Fruit fly (Drosophila melanogaster) whole organism, embryonic: Measurements from ENCODE around the gene CG13033.

Experiments
- Ada2b ChIP-seq: fragments of 200-800 bp; sonication (Bioruptor generic); IDR thresholded peaks from 2 replicates; pipeline ENCODE4 v1.3.6; 2022; ENCODE audit warnings: missing biosample characterization, missing genetic modification characterization
- Awh ChIP-seq: fragments of 200-800 bp; sonication (Bioruptor generic); IDR thresholded peaks from 2 replicates; pipeline ENCODE4, ENCODE4 v1.3.6; 2022; ENCODE audit warnings: missing biosample characterization, missing genetic modification characterization
- CG10209 ChIP-seq: fragments of 200-800 bp; sonication (Bioruptor generic); optimal IDR thresholded peaks from 3 replicates; lab custom pipeline; 2017; ENCODE audit warnings: missing biosample characterization, mild to moderate bottlenecking, missing genetic modification characterization, missing genetic modification reagents
- CG10321 ChIP-seq: fragments of 200-800 bp; sonication (Bioruptor generic); IDR thresholded peaks from 2 replicates; pipeline ENCODE4 v1.3.6; 2022; ENCODE audit warnings: missing biosample characterization, missing genetic modification characterization
- CG10431 ChIP-seq: fragments of 200-800 bp; sonication (Bioruptor generic); optimal IDR thresholded peaks from 3 replicates; lab custom pipeline; 2018; ENCODE audit warnings: missing biosample characterization, mild to moderate bottlenecking, missing genetic modification characterization
- CG13296 ChIP-seq: fragments of 200-800 bp; sonication (Bioruptor generic); optimal IDR thresholded peaks from 3 replicates; lab custom pipeline; 2018; ENCODE audit warnings: missing biosample characterization, mild to moderate bottlenecking, missing genetic modification characterization
- CG13624 ChIP-seq: fragments of 200-800 bp; sonication (Bioruptor generic); optimal IDR thresholded peaks from 2 replicates; lab custom pipeline; 2016; ENCODE audit warnings: missing biosample characterization, missing genetic modification characterization
- CG14441 ChIP-seq: fragments of 200-800 bp; sonication (Bioruptor generic); IDR thresholded peaks from 2 replicates; pipeline ENCODE4 v1.3.6; 2022; ENCODE audit warnings: missing biosample characterization, missing genetic modification characterization
- CG14860 ChIP-seq: fragments of 200-800 bp; sonication (Bioruptor generic); IDR thresholded peaks from 3 replicates; pipeline ENCODE4 v1.3.6; 2022; ENCODE audit warnings: missing biosample characterization, missing genetic modification characterization; ENCODE audit not compliant: partially characterized antibody
- CG14965 ChIP-seq: fragments of 200-800 bp; sonication (Bioruptor generic); optimal IDR thresholded peaks from 2 replicates; lab custom pipeline; 2016; ENCODE audit warnings: missing biosample characterization, missing genetic modification characterization, borderline replicate concordance
- CG15011 ChIP-seq: fragments of 200-800 bp; sonication (Bioruptor generic); optimal IDR thresholded peaks from 3 replicates; lab custom pipeline; 2018; ENCODE audit warnings: missing biosample characterization, mild to moderate bottlenecking, missing genetic modification characterization
- CG15269 ChIP-seq: fragments of 200-800 bp; sonication (Bioruptor generic); optimal IDR thresholded peaks from 2 replicates; lab custom pipeline; 2018; ENCODE audit warnings: missing biosample characterization, mild to moderate bottlenecking, missing genetic modification characterization, moderate library complexity
- CG1603 ChIP-seq: fragments of 200-800 bp; sonication (Bioruptor generic); optimal IDR thresholded peaks from 2 replicates; lab custom pipeline; 2019; ENCODE audit warnings: missing biosample characterization, mild to moderate bottlenecking, missing genetic modification characterization, moderate library complexity
- CG17359 ChIP-seq: fragments of 200-800 bp; sonication (Bioruptor generic); optimal IDR thresholded peaks from 3 replicates; lab custom pipeline; 2018; ENCODE audit warnings: missing biosample characterization, mild to moderate bottlenecking, missing genetic modification characterization, moderate library complexity
- CG17385 ChIP-seq: fragments of 200-800 bp; sonication (Bioruptor generic); optimal IDR thresholded peaks from 3 replicates; lab custom pipeline; 2018; ENCODE audit warnings: missing biosample characterization, mild to moderate bottlenecking, missing genetic modification characterization
- CG2129 ChIP-seq: fragments of 200-800 bp; sonication (Bioruptor generic); IDR thresholded peaks from 2 replicates; pipeline ENCODE4 v1.3.6; 2022; ENCODE audit warnings: missing biosample characterization, missing genetic modification characterization; ENCODE audit not compliant: partially characterized antibody
- CG31441 ChIP-seq: fragments of 200-800 bp; sonication (Bioruptor generic); IDR thresholded peaks from 2 replicates; pipeline ENCODE4 v1.3.6; 2022; ENCODE audit warnings: missing biosample characterization, missing genetic modification characterization
- CG32532 ChIP-seq: fragments of 200-800 bp; sonication (Bioruptor generic); IDR thresholded peaks from 2 replicates; pipeline ENCODE4 v1.3.6; 2022; ENCODE audit warnings: missing biosample characterization, missing genetic modification characterization
- CG32767 ChIP-seq: fragments of 200-800 bp; sonication (Bioruptor generic); IDR thresholded peaks from 2 replicates; pipeline ENCODE4 v1.3.6; 2022; ENCODE audit warnings: missing biosample characterization, missing genetic modification characterization
- CG34224 ChIP-seq: fragments of 200-800 bp; sonication (Bioruptor generic); IDR thresholded peaks from 3 replicates; pipeline ENCODE4 v1.3.6; 2022; ENCODE audit warnings: missing biosample characterization, missing genetic modification characterization; ENCODE audit not compliant: partially characterized antibody
- CG34376 ChIP-seq: fragments of 200-800 bp; sonication (Bioruptor generic); optimal IDR thresholded peaks from 2 replicates; lab custom pipeline; 2018; ENCODE audit warnings: missing biosample characterization, mild to moderate bottlenecking, missing genetic modification characterization
- CG3995 ChIP-seq: fragments of 200-800 bp; sonication (Bioruptor generic); optimal IDR thresholded peaks from 3 replicates; lab custom pipeline; 2016; ENCODE audit warnings: missing biosample characterization, missing genetic modification characterization
- CG6765 ChIP-seq: fragments of 200-800 bp; sonication (Bioruptor generic); optimal IDR thresholded peaks from 3 replicates; lab custom pipeline; 2017; ENCODE audit warnings: missing biosample characterization, mild to moderate bottlenecking, missing genetic modification characterization
- D ChIP-seq, 2 experiments: fragments of 200-800 bp in 1 of 2; fragments of >200 bp in 1 of 2; sonication (Bioruptor generic) in 1 of 2; optimal IDR thresholded peaks; 2 replicates in 1 of 2; 3 replicates in 1 of 2; lab custom pipeline; 2017; ENCODE audit warnings: mild to moderate bottlenecking in 1 of 2, missing biosample characterization in 1 of 2, missing genetic modification characterization in 1 of 2, missing genetic modification reagents in 1 of 2
- Deaf1 ChIP-seq: fragments of 200-800 bp; optimal IDR thresholded peaks from 3 replicates; lab custom pipeline; 2019; ENCODE audit warnings: missing biosample characterization, mild to moderate bottlenecking, missing genetic modification characterization, moderate library complexity
- Dek ChIP-seq: fragments of 200-800 bp; sonication (Bioruptor generic); optimal IDR thresholded peaks from 3 replicates; lab custom pipeline; 2019; ENCODE audit warnings: missing biosample characterization, mild to moderate bottlenecking, missing genetic modification characterization, moderate library complexity
- Gug ChIP-seq: fragments of 200-800 bp; sonication (Bioruptor generic); IDR thresholded peaks from 4 replicates; pipeline ENCODE4 v1.3.6; 2022; ENCODE audit warnings: missing biosample characterization, missing genetic modification characterization
- H2.0 ChIP-seq: fragments of 200-800 bp; sonication (Bioruptor generic); IDR thresholded peaks from 2 replicates; pipeline ENCODE4 v1.3.6; 2022; ENCODE audit warnings: missing biosample characterization, missing genetic modification characterization
- Hmr ChIP-seq: fragments of 200-800 bp; sonication (Bioruptor generic); optimal IDR thresholded peaks from 3 replicates; lab custom pipeline; 2017; ENCODE audit warnings: mild to moderate bottlenecking, missing biosample characterization, missing genetic modification reagents, missing genetic modification characterization
- Hr3 ChIP-seq: fragments of 200-800 bp; sonication (Bioruptor generic); optimal IDR thresholded peaks from 3 replicates; lab custom pipeline; 2016; ENCODE audit warnings: missing biosample characterization, missing genetic modification characterization
- Mes4 ChIP-seq: fragments of 200-800 bp; sonication (Bioruptor generic); optimal IDR thresholded peaks from 2 replicates; lab custom pipeline; 2016; ENCODE audit warnings: missing biosample characterization, missing genetic modification characterization
- Side ChIP-seq: fragments of 200-800 bp; sonication (Bioruptor generic); optimal IDR thresholded peaks from 2 replicates; lab custom pipeline; 2016; ENCODE audit warnings: missing biosample characterization, missing genetic modification characterization
- Xrp1 ChIP-seq: fragments of 200-800 bp; sonication (Bioruptor generic); IDR thresholded peaks from 2 replicates; pipeline ENCODE4 v1.3.6; 2022; ENCODE audit warnings: missing biosample characterization, missing genetic modification characterization
- al ChIP-seq: fragments of 200-800 bp; sonication (Bioruptor generic); IDR thresholded peaks from 2 replicates; pipeline ENCODE4 v1.3.6; 2022; ENCODE audit warnings: missing biosample characterization, missing genetic modification characterization
- amos ChIP-seq: fragments of 200-800 bp; sonication (Bioruptor generic); IDR thresholded peaks from 2 replicates; pipeline ENCODE4 v1.3.6; 2022; ENCODE audit warnings: missing biosample characterization, missing genetic modification characterization; ENCODE audit not compliant: partially characterized antibody
- aop ChIP-seq: fragments of 200-800 bp; sonication (Bioruptor generic); IDR thresholded peaks from 2 replicates; pipeline ENCODE4 v1.3.6; 2022; ENCODE audit warnings: missing biosample characterization, missing genetic modification characterization
- ato ChIP-seq: fragments of 200-800 bp; sonication (Bioruptor generic); IDR thresholded peaks from 2 replicates; pipeline ENCODE4 v1.3.6; 2022; ENCODE audit warnings: missing biosample characterization, missing genetic modification characterization; ENCODE audit not compliant: partially characterized antibody
- chn ChIP-seq: fragments of 200-800 bp; sonication (Bioruptor generic); optimal IDR thresholded peaks from 2 replicates; lab custom pipeline; 2016; ENCODE audit warnings: missing biosample characterization, missing genetic modification characterization
- ems ChIP-seq: fragments of 200-800 bp; sonication (Bioruptor generic); optimal IDR thresholded peaks from 3 replicates; lab custom pipeline; 2016; ENCODE audit warnings: missing biosample characterization, missing genetic modification characterization
- gem ChIP-seq: fragments of 200-800 bp; sonication (Bioruptor generic); optimal IDR thresholded peaks from 2 replicates; lab custom pipeline; 2019; ENCODE audit warnings: missing biosample characterization, mild to moderate bottlenecking, missing genetic modification characterization, moderate library complexity
- inv ChIP-seq: fragments of 200-800 bp; sonication (Bioruptor generic); IDR thresholded peaks from 2 replicates; pipeline ENCODE4 v1.3.6; 2022; ENCODE audit warnings: missing biosample characterization, missing genetic modification characterization; ENCODE audit not compliant: partially characterized antibody
- jumu ChIP-seq: fragments of 200-800 bp; sonication (Bioruptor generic); optimal IDR thresholded peaks from 3 replicates; lab custom pipeline; 2016; ENCODE audit warnings: missing biosample characterization, missing genetic modification characterization
- kni ChIP-seq: fragments of 200-800 bp; sonication (Bioruptor generic); optimal IDR thresholded peaks from 3 replicates; lab custom pipeline; 2017; ENCODE audit warnings: mild to moderate bottlenecking, missing biosample characterization, missing genetic modification reagents, missing genetic modification characterization
- lola ChIP-seq, 3 experiments: fragments of >200 bp in 2 of 3; fragments of 200-800 bp in 1 of 3; sonication (Bioruptor generic) in 1 of 3; optimal IDR thresholded peaks; 2 replicates each; lab custom pipeline; 2017 to 2019; ENCODE audit warnings: missing biosample characterization in 3 of 3, missing genetic modification characterization in 3 of 3, mild to moderate bottlenecking in 1 of 3, moderate library complexity in 1 of 3
- sim ChIP-seq: fragments of 200-800 bp; sonication (Bioruptor generic); IDR thresholded peaks from 2 replicates; pipeline ENCODE4 v1.3.6; 2022; ENCODE audit warnings: missing biosample characterization, missing genetic modification characterization
- sima ChIP-seq: fragments of 200-800 bp; sonication (Bioruptor generic); optimal IDR thresholded peaks from 2 replicates; lab custom pipeline; 2016; ENCODE audit warnings: missing biosample characterization, missing genetic modification characterization
- tin ChIP-seq: fragments of 200-800 bp; sonication (Bioruptor generic); optimal IDR thresholded peaks from 3 replicates; lab custom pipeline; 2016; ENCODE audit warnings: missing biosample characterization, missing genetic modification characterization
- toy ChIP-seq: fragments of 200-800 bp; sonication (Bioruptor generic); IDR thresholded peaks from 2 replicates; pipeline ENCODE4 v1.3.6; 2022; ENCODE audit warnings: missing biosample characterization, missing genetic modification characterization
- tup ChIP-seq: fragments of 200-800 bp; sonication (Bioruptor generic); optimal IDR thresholded peaks from 2 replicates; lab custom pipeline; 2016; ENCODE audit warnings: missing biosample characterization, mild to moderate bottlenecking, missing genetic modification characterization, moderate library complexity

CG13033 gene

DNA sequence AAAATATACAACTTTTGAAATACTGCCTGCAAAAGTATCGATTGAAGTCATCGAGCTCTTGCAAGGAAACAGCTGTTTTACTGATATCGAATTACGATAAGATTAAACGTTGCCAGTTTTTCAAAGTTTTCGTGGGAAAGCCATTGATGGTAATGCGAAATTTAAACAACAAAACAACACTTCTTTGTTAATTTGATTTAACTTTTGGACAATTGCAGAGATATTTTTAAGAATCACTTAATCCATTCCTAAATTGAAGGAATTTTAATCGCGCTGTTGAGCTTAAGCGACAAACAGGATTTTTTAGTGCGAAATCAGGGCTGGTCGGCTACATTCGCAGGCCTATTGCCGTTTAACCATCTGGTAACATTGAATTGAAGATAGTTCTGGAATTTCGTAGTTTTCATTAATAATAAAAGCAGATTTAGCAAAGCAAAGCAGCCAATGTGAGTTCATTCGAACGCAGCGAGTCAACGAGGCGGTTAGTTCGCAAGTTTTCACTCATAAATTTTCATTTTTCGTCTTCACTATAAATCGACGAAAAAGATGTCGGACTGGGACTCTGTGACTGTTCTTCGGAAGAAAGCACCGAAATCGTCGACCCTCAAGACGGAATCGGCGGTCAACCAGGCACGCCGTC is 29.0 kb upstream of the CG13033 start, which contains the start of gene mbf1 (continued):
- TF ChIP-seq CG14860: no peak; the same call in 2 of the 3 replicates
- no peak for TF ChIP-seq lola (GFP tag; optimal IDR thresholded peaks at IDR 0.05; lab: Kevin White, UChicago)
- no peak for TF ChIP-seq CG13296
- 0 out of 2 replicates have a peak, but pooled peaks have one; percentile 20 for TF ChIP-seq CG31441
- TF ChIP-seq CG32767: no peak
- TF ChIP-seq Hmr: peak; percentile 11
- no peak for TF ChIP-seq CG10431
- TF ChIP-seq CG2129: no peak
- TF ChIP-seq CG17385 (GFP tag; lab: Kevin White, UChicago): no peak
- TF ChIP-seq Awh (GFP tag; lab: Robert Waterston, UW): no peak
- no peak for TF ChIP-seq ato
- no peak for TF ChIP-seq CG10209 (GFP tag; lab: Kevin White, UChicago)
- no peak for TF ChIP-seq Xrp1 (GFP tag; lab: Robert Waterston, UW)
- TF ChIP-seq chn (GFP tag; lab: Kevin White, UChicago): no peak
- TF ChIP-seq CG10321 (GFP tag; lab: Robert Waterston, UW): no peak
- peak; percentile 6 for TF ChIP-seq jumu
- TF ChIP-seq CG14965 (GFP tag; lab: Kevin White, UChicago): no peak
- TF ChIP-seq Side (GFP tag; lab: Kevin White, UChicago): no peak
- TF ChIP-seq Deaf1: peak; percentile 10
- peak; percentile 2 for TF ChIP-seq Mes4
- TF ChIP-seq gem (tag; lab: Kevin White, UChicago): peak; percentile 27
- TF ChIP-seq CG1603 (tag; lab: Kevin White, UChicago): peak; percentile 67
- no peak for TF ChIP-seq CG32532 (GFP tag; lab: Robert Waterston, UW)
- peak; percentile 16 for TF ChIP-seq CG34376 (GFP tag; lab: Kevin White, UChicago)
- TF ChIP-seq Ada2b (GFP tag; lab: Robert Waterston, UW): no peak
- TF ChIP-seq ems (GFP tag; lab: Kevin White, UChicago): no peak
- no peak for TF ChIP-seq sim (GFP tag; lab: Robert Waterston, UW)
- TF ChIP-seq toy (GFP tag; lab: Robert Waterston, UW): no peak
- peak; percentile 48; the same call in 1 of the 2 replicates for TF ChIP-seq inv (GFP tag; lab: Robert Waterston, UW)
- no peak for TF ChIP-seq CG17359 (tag; lab: Kevin White, UChicago)
- no peak for TF ChIP-seq H2.0
- no peak for TF ChIP-seq Hr3 (GFP tag; lab: Kevin White, UChicago)
- TF ChIP-seq amos (GFP tag; lab: Robert Waterston, UW): peak; percentile 53; the same call in 1 of the 2 replicates
- TF ChIP-seq sima (GFP tag; lab: Kevin White, UChicago): no peak
- TF ChIP-seq Gug: no peak
- peak; percentile 66 for TF ChIP-seq CG34224 (GFP tag; lab: Robert Waterston, UW)
- TF ChIP-seq CG6765: no peak
- TF ChIP-seq aop: no peak
- TF ChIP-seq tup (GFP tag; lab: Kevin White, UChicago): no peak
- TF ChIP-seq kni (GFP tag; lab: Kevin White, UChicago): no peak
- peak; percentile 16 for TF ChIP-seq CG15269 (tag; lab: Kevin White, UChicago)
- no peak for TF ChIP-seq CG14441 (GFP tag; lab: Robert Waterston, UW)
- peak; percentile 31 for TF ChIP-seq tin
- TF ChIP-seq CG13624 (GFP tag; lab: Kevin White, UChicago): peak; percentile 23
- no peak for TF ChIP-seq CG15011
- TF ChIP-seq Dek (tag; lab: Kevin White, UChicago): no peak
- TF ChIP-seq D (optimal IDR thresholded peaks at IDR 0.05; lab: Kevin White, UChicago): no peak
- no peak for TF ChIP-seq D (GFP tag; optimal IDR thresholded peaks at IDR 0.05; lab: Kevin White, UChicago)
- no peak for TF ChIP-seq al (GFP tag; lab: Robert Waterston, UW)
- peak; percentile 48 for TF ChIP-seq CG3995 (GFP tag; lab: Kevin White, UChicago)
